Worm (Caenorhabditis elegans) whole organism, L2 larva: ENCODE measurements around the gene srt-22.

ENCODE experiments used
- ZK546.5 ChIP-seq: sonication (generic microtip); optimal IDR thresholded peaks from 2 replicates; lab custom pipeline; 2017; ENCODE audit warnings: missing biosample characterization, missing genetic modification characterization
- ceh-16 ChIP-seq: fragments of 150-350 bp; optimal IDR thresholded peaks from 2 replicates; lab custom pipeline; 2014; ENCODE audit warnings: missing biosample characterization, missing genetic modification characterization
- egl-27 ChIP-seq: sonication (generic microtip); optimal IDR thresholded peaks from 3 replicates; lab custom pipeline; 2017; ENCODE audit warnings: missing biosample characterization, missing genetic modification reagents, missing genetic modification characterization
- elt-3 ChIP-seq: sonication (generic microtip); optimal IDR thresholded peaks from 2 replicates; lab custom pipeline; 2017; ENCODE audit warnings: missing biosample characterization, missing genetic modification characterization
- mab-5 ChIP-seq: fragments of 150-350 bp; optimal IDR thresholded peaks from 2 replicates; lab custom pipeline; 2014; ENCODE audit warnings: missing biosample characterization, missing genetic modification characterization
- nhr-11 ChIP-seq: fragments of 150-350 bp; optimal IDR thresholded peaks from 2 replicates; lab custom pipeline; 2014; ENCODE audit warnings: missing biosample characterization, missing genetic modification characterization
- nhr-129 ChIP-seq: fragments of 150-350 bp; optimal IDR thresholded peaks from 2 replicates; lab custom pipeline; 2014; ENCODE audit warnings: missing biosample characterization, missing genetic modification characterization
- sma-9 ChIP-seq, 2 experiments: fragments of 150-350 bp in 1 of 2; sonication (generic microtip) in 1 of 2; optimal IDR thresholded peaks; 2 replicates each; lab custom pipeline; 2014 to 2016; ENCODE audit warnings: missing genetic modification characterization in 2 of 2, mild to moderate bottlenecking in 1 of 2, missing biosample characterization in 1 of 2, missing compliant biosample characterization in 1 of 2, missing genetic modification reagents in 1 of 2, moderate library complexity in 1 of 2
- snpc-4 ChIP-seq: fragments of 150-350 bp; optimal IDR thresholded peaks from 2 replicates; lab custom pipeline; 2014; ENCODE audit warnings: missing biosample characterization, missing genetic modification characterization
- unc-62 ChIP-seq: fragments of 150-350 bp; optimal IDR thresholded peaks from 2 replicates; lab custom pipeline; 2014; ENCODE audit warnings: missing biosample characterization, missing genetic modification reagents, missing genetic modification characterization
- ztf-1 ChIP-seq: fragments of 200-800 bp; sonication (Bioruptor generic); conservative IDR thresholded peaks from 2 replicates; pipeline ENCODE4 v1.3.6; 2022; ENCODE audit warnings: missing genetic modification characterization, missing compliant biosample characterization
- ztf-11 ChIP-seq: sonication (generic microtip); optimal IDR thresholded peaks from 2 replicates; lab custom pipeline; 2017; ENCODE audit warnings: missing biosample characterization, missing genetic modification characterization

DNA sequence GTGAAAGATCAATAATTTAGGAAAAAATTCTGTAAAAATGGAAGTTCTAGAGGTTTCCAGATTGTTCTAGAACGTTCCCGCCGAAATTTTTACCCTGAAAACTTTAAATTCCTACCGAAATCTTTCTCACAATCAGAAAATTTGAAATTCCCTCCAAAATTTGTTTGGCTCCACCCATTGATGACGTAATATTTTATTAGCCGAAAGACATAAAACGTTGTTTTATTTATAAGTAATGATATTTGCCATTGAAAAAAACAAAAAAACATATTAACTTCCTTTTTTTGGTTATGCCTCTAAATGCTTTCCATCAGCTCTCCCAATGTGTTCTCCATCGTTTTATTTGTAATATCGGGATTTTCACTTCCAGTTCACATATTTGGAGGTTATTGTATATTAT lies 14.6 kb upstream of the srt-22 start, which contains the start of gene srh-295:
- TF ChIP-seq nhr-129 (tag; lab: Kevin White, UChicago), result no peak
- no peak for TF ChIP-seq ZK546.5 (tag; lab: Kevin White, UChicago)
- TF ChIP-seq mab-5 (tag; lab: Kevin White, UChicago), result no peak
- TF ChIP-seq egl-27, result no peak
- no peak for TF ChIP-seq ceh-16 (tag; lab: Kevin White, UChicago)
- no peak for TF ChIP-seq nhr-11 (tag; lab: Kevin White, UChicago)
- no peak for TF ChIP-seq sma-9 (GFP tag; optimal IDR thresholded peaks at IDR 0.05; lab: Kevin White, UChicago)
- TF ChIP-seq sma-9 (tag; optimal IDR thresholded peaks at IDR 0.05; lab: Kevin White, UChicago), result no peak
- no peak for TF ChIP-seq unc-62 (GFP tag; lab: Kevin White, UChicago)
- TF ChIP-seq snpc-4, result no peak
- no peak for TF ChIP-seq ztf-11 (tag; lab: Kevin White, UChicago)
- no peak for TF ChIP-seq ztf-1
- TF ChIP-seq elt-3 (tag; lab: Kevin White, UChicago), result no peak
